Worm (Caenorhabditis elegans): ENCODE results near the gene C18A11.4.

C18A11.4 gene

DNA sequence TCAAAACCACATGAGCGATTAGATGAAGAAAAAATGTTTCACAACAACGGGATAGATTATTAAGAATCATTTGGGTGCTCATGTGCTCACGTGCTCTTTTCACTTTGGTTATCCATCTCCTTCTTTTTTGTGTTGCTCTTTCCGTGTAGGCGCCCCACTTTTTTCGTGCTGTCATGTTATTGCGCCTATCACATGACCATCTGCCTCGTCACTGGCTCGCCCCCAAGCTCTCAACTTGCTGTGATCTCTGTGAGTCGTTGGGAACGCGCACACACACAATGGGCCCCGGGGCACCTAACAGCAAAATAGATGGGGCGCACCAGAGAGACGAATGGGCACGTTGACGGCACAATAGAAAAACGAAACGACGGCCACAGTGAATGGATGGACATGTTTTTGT, 23.7 kb upstream of the C18A11.4 start:
- TF ChIP-seq nhr-11 (tag; optimal IDR thresholded peaks at IDR 0.05) (no peak), sma-9 (GFP tag; optimal IDR thresholded peaks at IDR 0.05) (peak; percentile 81), sma-9 (tag; optimal IDR thresholded peaks at IDR 0.05) (no peak), ztf-11 (tag; optimal IDR thresholded peaks at IDR 0.05) (no peak), nhr-10 (tag; optimal IDR thresholded peaks at IDR 0.05) (no peak), nhr-21 (tag; optimal IDR thresholded peaks at IDR 0.05) (peak; percentile 72), lin-13 (GFP tag; optimal IDR thresholded peaks at IDR 0.05) (peak; percentile 73), lsy-2 (tag; optimal IDR thresholded peaks at IDR 0.05) (peak; percentile 34 to 89), sma-3 (GFP tag; optimal IDR thresholded peaks at IDR 0.05) (peak; percentile 36), ZK546.5 (tag; optimal IDR thresholded peaks at IDR 0.05) (no peak), ceh-16 (tag; optimal IDR thresholded peaks at IDR 0.05) (no peak), nhr-6 (tag; optimal IDR thresholded peaks at IDR 0.05) (peak; percentile 88), blmp-1 (tag; optimal IDR thresholded peaks at IDR 0.05; ENCODE audit: insufficient read depth) (no peak), R02D3.7 (tag; optimal IDR thresholded peaks at IDR 0.05) (no peak), unc-55 (GFP tag; optimal IDR thresholded peaks at IDR 0.05) (peak; percentile 31), ztf-1 (GFP tag; conservative IDR thresholded peaks at IDR 0.05) (no peak), nhr-25 (tag; optimal IDR thresholded peaks at IDR 0.05) (no peak), mdl-1 (tag; optimal IDR thresholded peaks at IDR 0.05) (peak; percentile 10 to 83), alr-1 (tag; optimal IDR thresholded peaks at IDR 0.05) (no peak), nhr-12 (tag; optimal IDR thresholded peaks at IDR 0.05) (no peak), aly-2 (tag; optimal IDR thresholded peaks at IDR 0.05) (no peak), mbf-1 (tag; optimal IDR thresholded peaks at IDR 0.05) (no peak), zag-1 (tag; optimal IDR thresholded peaks at IDR 0.05) (peak; percentile 3), elt-1 (tag; optimal IDR thresholded peaks at IDR 0.05) (no peak), peb-1 (tag; optimal IDR thresholded peaks at IDR 0.05) (no peak), unc-39 (tag; optimal IDR thresholded peaks at IDR 0.05) (no peak), sem-4 (tag; optimal IDR thresholded peaks at IDR 0.05) (peak; percentile 69), lin-39 (tag; optimal IDR thresholded peaks at IDR 0.05) (no peak), mab-5 (tag; optimal IDR thresholded peaks at IDR 0.05) (peak; percentile 77), ceh-82 (tag; optimal IDR thresholded peaks at IDR 0.05) (peak; percentile 37), nhr-129 (tag; optimal IDR thresholded peaks at IDR 0.05) (peak; percentile 93), crh-2 (tag; optimal IDR thresholded peaks at IDR 0.05) (peak; percentile 87), dmd-4 (tag; optimal IDR thresholded peaks at IDR 0.05) (no peak), gmeb-1 (tag; optimal IDR thresholded peaks at IDR 0.05) (no peak), snpc-4 (tag; optimal IDR thresholded peaks at IDR 0.05) (no peak), fos-1 (tag; optimal IDR thresholded peaks at IDR 0.05) (no peak), skn-1 (tag; optimal IDR thresholded peaks at IDR 0.05) (no peak), nhr-23 (tag; optimal IDR thresholded peaks at IDR 0.05) (no peak), C34F6.9 (tag; optimal IDR thresholded peaks at IDR 0.05) (peak; percentile 89), unc-62 (GFP tag; optimal IDR thresholded peaks at IDR 0.05) (peak; percentile 29), F13H6.1 (tag; optimal IDR thresholded peaks at IDR 0.05) (peak; percentile 90), lin-11 (tag; optimal IDR thresholded peaks at IDR 0.05) (peak; percentile 83), nhr-237 (tag; optimal IDR thresholded peaks at IDR 0.05) (no peak), Y55F3AM.14 (GFP tag; optimal IDR thresholded peaks at IDR 0.05) (peak; percentile 98), ama-1 (optimal IDR thresholded peaks at IDR 0.05) (peak; percentile 2), egl-27 (tag; optimal IDR thresholded peaks at IDR 0.05) (peak; percentile 46), ztf-4 (tag; optimal IDR thresholded peaks at IDR 0.05) (peak; percentile 86), elt-3 (tag; optimal IDR thresholded peaks at IDR 0.05) (no peak), nhr-77 (tag; optimal IDR thresholded peaks at IDR 0.05) (no peak)

All from whole organism, L2 larva.